Worm (Caenorhabditis elegans) whole organism, L1 larva: ENCODE data around the gene F13H8.11.
A peak's percentile ranks its signal among the peaks of the same experiment; 100 is the strongest.

Experiments
- C34B4.2 ChIP-seq: sonication (generic microtip); optimal IDR thresholded peaks from 2 replicates; lab custom pipeline; 2017; ENCODE audit warnings: mild to moderate bottlenecking, missing genetic modification characterization, missing compliant biosample characterization
- Y116A8C.19 ChIP-seq: sonication (generic microtip); optimal IDR thresholded peaks from 2 replicates; lab custom pipeline; 2016; ENCODE audit warnings: missing compliant biosample characterization, missing genetic modification characterization, borderline replicate concordance
- aha-1 ChIP-seq: fragments of 150-350 bp; optimal IDR thresholded peaks from 2 replicates; lab custom pipeline; 2014; ENCODE audit warnings: missing biosample characterization, missing genetic modification characterization
- alr-1 ChIP-seq: fragments of 200-800 bp; sonication (Bioruptor generic); optimal IDR thresholded peaks from 2 replicates; lab custom pipeline; 2018; ENCODE audit warnings: borderline replicate concordance, mild to moderate bottlenecking, missing genetic modification characterization, missing compliant biosample characterization
- aly-2 ChIP-seq: fragments of 150-350 bp; optimal IDR thresholded peaks from 2 replicates; lab custom pipeline; 2014; ENCODE audit warnings: missing biosample characterization, missing genetic modification characterization
- blmp-1 ChIP-seq: fragments of 150-350 bp; optimal IDR thresholded peaks from 2 replicates; lab custom pipeline; 2014; ENCODE audit warnings: missing biosample characterization, missing genetic modification characterization
- ceh-82 ChIP-seq, 3 experiments: fragments of 150-350 bp in 1 of 3; sonication (generic microtip) in 2 of 3; optimal IDR thresholded peaks; 2 replicates each; lab custom pipeline; 2014 to 2017; ENCODE audit warnings: missing biosample characterization in 3 of 3, missing genetic modification characterization in 3 of 3
- ceh-90 ChIP-seq: sonication (generic microtip); optimal IDR thresholded peaks from 2 replicates; lab custom pipeline; 2016; ENCODE audit warnings: missing genetic modification characterization, missing compliant biosample characterization
- ces-1 ChIP-seq: fragments of 150-350 bp; optimal IDR thresholded peaks from 2 replicates; lab custom pipeline; 2014; ENCODE audit warnings: missing biosample characterization, missing genetic modification reagents, missing genetic modification characterization
- dpl-1 ChIP-seq, 3 experiments: fragments of 150-350 bp in 2 of 3; sonication (generic microtip) in 1 of 3; optimal IDR thresholded peaks; 2 replicates each; lab custom pipeline; 2014 to 2017; ENCODE audit warnings: missing biosample characterization in 3 of 3, missing genetic modification characterization in 3 of 3, missing genetic modification reagents in 3 of 3
- efl-1 ChIP-seq, 4 experiments: fragments of 150-350 bp; optimal IDR thresholded peaks in 3 of 4; peaks in 1 of 4; 1 replicate in 1 of 4; 2 replicates in 3 of 4; lab custom pipeline; 2014; ENCODE audit warnings: missing biosample characterization in 2 of 4, missing genetic modification characterization in 2 of 4, missing genetic modification reagents in 2 of 4
- elt-3 ChIP-seq, 6 experiments: fragments of 150-350 bp in 1 of 6; sonication (generic microtip); optimal IDR thresholded peaks; 2 replicates each; lab custom pipeline; 2017 to 2018; ENCODE audit warnings: missing biosample characterization in 6 of 6, missing genetic modification characterization in 6 of 6, inconsistent platforms in 1 of 6
- hlh-4 ChIP-seq: sonication (generic microtip); optimal IDR thresholded peaks from 2 replicates; lab custom pipeline; 2016; ENCODE audit warnings: mild to moderate bottlenecking, missing genetic modification characterization, missing compliant biosample characterization
- jun-1 ChIP-seq: fragments of 150-350 bp; optimal IDR thresholded peaks from 2 replicates; lab custom pipeline; 2014; ENCODE audit warnings: missing biosample characterization, missing genetic modification reagents, missing genetic modification characterization
- lin-14 ChIP-seq: fragments of 200-800 bp; sonication (Bioruptor generic); optimal IDR thresholded peaks from 2 replicates; lab custom pipeline; 2018; ENCODE audit warnings: mild to moderate bottlenecking, missing genetic modification characterization, moderate library complexity, missing compliant biosample characterization
- lin-15B ChIP-seq: fragments of 150-350 bp; sonication (generic microtip); optimal IDR thresholded peaks from 3 replicates; lab custom pipeline; 2014; ENCODE audit warnings: missing biosample characterization, missing genetic modification characterization
- lin-35 ChIP-seq, 2 experiments: fragments of 150-350 bp; optimal IDR thresholded peaks; 2 replicates each; lab custom pipeline; 2014; ENCODE audit warnings: missing biosample characterization in 2 of 2, missing genetic modification characterization in 2 of 2, missing genetic modification reagents in 2 of 2
- lsy-2 ChIP-seq, 2 experiments: fragments of 150-350 bp; optimal IDR thresholded peaks; 2 replicates each; lab custom pipeline; 2014; ENCODE audit warnings: missing biosample characterization in 2 of 2, missing genetic modification characterization in 2 of 2
- mab-9 ChIP-seq: fragments of 200-800 bp; sonication (Bioruptor generic); IDR thresholded peaks from 2 replicates; pipeline ENCODE4 v1.3.6; 2022; ENCODE audit warnings: missing genetic modification reagents, missing genetic modification characterization, missing compliant biosample characterization
- mef-2 ChIP-seq: fragments of 150-350 bp; optimal IDR thresholded peaks from 2 replicates; lab custom pipeline; 2014; ENCODE audit warnings: missing biosample characterization, missing genetic modification characterization
- nhr-12 ChIP-seq: sonication (generic microtip); optimal IDR thresholded peaks from 2 replicates; lab custom pipeline; 2017; ENCODE audit warnings: missing biosample characterization, missing genetic modification characterization
- nhr-20 ChIP-seq: sonication (generic microtip); optimal IDR thresholded peaks from 2 replicates; lab custom pipeline; 2016; ENCODE audit warnings: mild to moderate bottlenecking, missing genetic modification characterization, missing compliant biosample characterization
- nhr-237 ChIP-seq: fragments of 150-350 bp; optimal IDR thresholded peaks from 2 replicates; lab custom pipeline; 2014; ENCODE audit warnings: missing biosample characterization, missing genetic modification characterization
- nhr-47 ChIP-seq: sonication (generic microtip); optimal IDR thresholded peaks from 2 replicates; lab custom pipeline; 2016; ENCODE audit warnings: mild to moderate bottlenecking, missing genetic modification characterization, moderate library complexity, missing compliant biosample characterization
- nhr-71 ChIP-seq: sonication (generic microtip); optimal IDR thresholded peaks from 2 replicates; lab custom pipeline; 2016; ENCODE audit warnings: mild to moderate bottlenecking, missing genetic modification characterization, moderate library complexity, missing compliant biosample characterization
- nhr-77 ChIP-seq: fragments of 150-350 bp; optimal IDR thresholded peaks from 2 replicates; lab custom pipeline; 2014; ENCODE audit warnings: missing biosample characterization, missing genetic modification characterization
- nhr-85 ChIP-seq: sonication (generic microtip); peaks from one replicate; lab custom pipeline; 2016; ENCODE audit warnings: missing genetic modification characterization, inconsistent platforms, missing compliant biosample characterization
- pax-3 ChIP-seq: fragments of 200-800 bp; sonication (Bioruptor generic); optimal IDR thresholded peaks from 2 replicates; lab custom pipeline; 2018; ENCODE audit warnings: mild to moderate bottlenecking, missing genetic modification characterization, moderate library complexity, missing compliant biosample characterization
- rnt-1 ChIP-seq: sonication (generic microtip); optimal IDR thresholded peaks from 2 replicates; lab custom pipeline; 2016; ENCODE audit warnings: mild to moderate bottlenecking, missing genetic modification characterization, moderate library complexity, missing compliant biosample characterization
- snu-23 ChIP-seq: sonication (generic microtip); optimal IDR thresholded peaks from 2 replicates; lab custom pipeline; 2016; ENCODE audit warnings: missing genetic modification characterization, missing compliant biosample characterization
- sptf-1 ChIP-seq: fragments of 150-350 bp; optimal IDR thresholded peaks from 2 replicates; lab custom pipeline; 2014; ENCODE audit warnings: missing biosample characterization, missing genetic modification characterization
- sup-37 ChIP-seq: fragments of 200-800 bp; sonication (Bioruptor generic); optimal IDR thresholded peaks from 2 replicates; lab custom pipeline; 2018; ENCODE audit warnings: mild to moderate bottlenecking, missing genetic modification characterization, missing compliant biosample characterization
- unc-130 ChIP-seq: fragments of 150-350 bp; optimal IDR thresholded peaks from 2 replicates; lab custom pipeline; 2017; ENCODE audit warnings: missing biosample characterization, missing genetic modification characterization, inconsistent platforms
- zip-4 ChIP-seq: fragments of 200-800 bp; sonication (Bioruptor generic); optimal IDR thresholded peaks from 2 replicates; lab custom pipeline; 2018; ENCODE audit warnings: mild to moderate bottlenecking, missing genetic modification characterization, moderate library complexity, missing compliant biosample characterization
- ztf-11 ChIP-seq, 2 experiments: sonication (generic microtip); optimal IDR thresholded peaks; 2 replicates each; lab custom pipeline; 2016 to 2017; ENCODE audit warnings: missing genetic modification characterization in 2 of 2, missing biosample characterization in 1 of 2, missing compliant biosample characterization in 1 of 2

The F13H8.11 gene

ce11 chrII:6244171-6244570 is 15.7 kb downstream of the F13H8.11 start, which contains the start of gene tat-4:
Gene tat-4 (minus strand): TSS chrII:6244287.
- TF ChIP-seq lin-35 (GFP tag; optimal IDR thresholded peaks at IDR 0.05; lab: Kevin White, UChicago): peak in 1 of 2 experiments; percentile 26
- TF ChIP-seq hlh-4 (tag; lab: Kevin White, UChicago): no peak
- no peak for TF ChIP-seq nhr-20 (tag; lab: Kevin White, UChicago)
- TF ChIP-seq ceh-90 (tag; lab: Kevin White, UChicago): no peak

DNA sequence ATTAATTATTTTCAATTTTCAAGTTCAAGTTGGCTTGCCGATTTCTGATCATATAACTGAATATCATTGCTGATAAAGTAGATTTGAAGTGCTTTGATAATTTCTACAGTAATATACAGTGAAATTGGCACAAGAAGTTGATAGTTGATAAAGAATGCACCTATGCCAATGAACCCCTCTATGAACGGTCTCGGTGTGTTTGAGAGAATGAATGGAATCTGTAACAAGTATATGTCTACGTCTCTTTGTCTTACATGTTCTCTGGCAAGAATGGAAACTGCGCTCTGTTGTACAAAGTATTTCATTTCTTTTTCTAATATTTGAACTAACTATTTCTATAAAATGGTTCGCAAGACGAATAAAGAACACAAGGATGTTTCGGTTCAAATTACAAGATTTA is 18.1 kb downstream of the F13H8.11 start, which contains the start of gene T24H7.8:
Gene T24H7.8 (plus strand): TSS at position 301 of the 400 bp plus-strand sequence.
- TF ChIP-seq nhr-71 (tag; lab: Kevin White, UChicago): no peak
- TF ChIP-seq ztf-11 (tag; optimal IDR thresholded peaks at IDR 0.05; lab: Kevin White, UChicago): no peak
- no peak for TF ChIP-seq nhr-77 (tag; lab: Kevin White, UChicago)
- TF ChIP-seq mab-9: no peak
- TF ChIP-seq mef-2 (tag; lab: Kevin White, UChicago): no peak
- TF ChIP-seq nhr-47 (tag; lab: Kevin White, UChicago): no peak
- TF ChIP-seq unc-130 (tag; lab: Kevin White, UChicago): no peak
- no peak for TF ChIP-seq nhr-12 (tag; lab: Kevin White, UChicago)
- TF ChIP-seq ces-1 (GFP tag; lab: Kevin White, UChicago): no peak
- TF ChIP-seq elt-3 (tag; optimal IDR thresholded peaks at IDR 0.05; lab: Kevin White, UChicago): no peak
- no peak for TF ChIP-seq zip-4 (GFP tag; lab: Kevin White, UChicago)
- TF ChIP-seq aha-1 (tag; lab: Kevin White, UChicago): no peak
- no peak for TF ChIP-seq aly-2
- TF ChIP-seq ceh-82 (tag; optimal IDR thresholded peaks at IDR 0.05; lab: Kevin White, UChicago): no peak
- no peak for TF ChIP-seq nhr-237 (tag; lab: Kevin White, UChicago)
- no peak for TF ChIP-seq alr-1 (tag; lab: Kevin White, UChicago)
- no peak for TF ChIP-seq pax-3

ce11 chrII:6236093-6236945 is 23.5 kb downstream of the F13H8.11 start:
- TF ChIP-seq lin-15B (tag; lab: Kevin White, UChicago): no peak
- no peak for TF ChIP-seq mab-9
- no peak for TF ChIP-seq efl-1 (optimal IDR thresholded peaks at IDR 0.05; lab: Kevin White, UChicago)
- TF ChIP-seq efl-1 (GFP tag; optimal IDR thresholded peaks at IDR 0.05 in 1 of 2; lab: Kevin White, UChicago): peak in 1 of 2 experiments; percentile 47
- TF ChIP-seq rnt-1 (tag; lab: Kevin White, UChicago): no peak
- no peak for TF ChIP-seq sptf-1
- TF ChIP-seq jun-1 (tag; lab: Kevin White, UChicago): no peak
- TF ChIP-seq nhr-20 (tag; lab: Kevin White, UChicago): peak; percentile 25
- TF ChIP-seq sup-37 (GFP tag; lab: Kevin White, UChicago): no peak
- peak in 1 of 3 experiments; percentile 3 for TF ChIP-seq dpl-1 (GFP tag; optimal IDR thresholded peaks at IDR 0.05; lab: Kevin White, UChicago)
- peak in 1 of 2 experiments; percentile 30 for TF ChIP-seq lsy-2 (tag; optimal IDR thresholded peaks at IDR 0.05; lab: Kevin White, UChicago)
- TF ChIP-seq snu-23 (GFP tag; lab: Kevin White, UChicago): peak; percentile 6
- no peak for TF ChIP-seq Y116A8C.19 (tag; lab: Kevin White, UChicago)
- TF ChIP-seq lin-35 (GFP tag; optimal IDR thresholded peaks at IDR 0.05; lab: Kevin White, UChicago): peak in 1 of 2 experiments; percentile 45
- peak; percentile 83 for TF ChIP-seq nhr-85 (tag; lab: Kevin White, UChicago)
- TF ChIP-seq nhr-71 (tag; lab: Kevin White, UChicago): peak; percentile 19
- peak in 1 of 6 experiments; percentile 35 for TF ChIP-seq elt-3 (tag; optimal IDR thresholded peaks at IDR 0.05; lab: Kevin White, UChicago)
- peak; percentile 54 for TF ChIP-seq lin-14 (GFP tag; lab: Kevin White, UChicago)
- no peak for TF ChIP-seq C34B4.2 (tag; lab: Kevin White, UChicago)
- TF ChIP-seq blmp-1 (tag; lab: Kevin White, UChicago): peak; percentile 78
